Fruit fly (Drosophila melanogaster): ENCODE results near the gene CG16704.

DNA sequence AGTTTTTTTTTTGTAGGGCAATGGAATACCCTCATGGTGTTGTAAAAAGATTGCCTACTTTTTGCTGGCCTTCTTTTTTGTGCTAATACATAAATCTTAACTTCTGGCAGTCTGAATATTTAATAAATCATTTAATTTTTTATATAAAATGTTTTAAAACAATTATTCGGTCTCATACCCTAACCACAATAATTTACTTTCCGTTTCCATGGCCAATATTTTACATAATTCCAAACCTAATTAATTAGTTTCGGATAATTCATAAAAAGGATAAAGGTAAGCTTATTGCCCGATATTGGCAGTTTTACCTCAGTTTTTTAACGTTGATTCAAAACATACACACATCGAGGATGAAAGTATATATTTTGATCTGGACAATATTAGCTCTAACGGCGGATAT lies 7.5 kb upstream of the CG16704 start, which contains the start of gene CG42465:
- no peak for TF ChIP-seq CG8924 (tag; optimal IDR thresholded peaks at IDR 0.05)
- TF ChIP-seq CG4730 (GFP tag; IDR thresholded peaks at IDR 0.05), result no peak
- TF ChIP-seq CG2875 (GFP tag; optimal IDR thresholded peaks at IDR 0.05), result no peak
- no peak for TF ChIP-seq bsh (GFP tag; optimal IDR thresholded peaks at IDR 0.05)
- TF ChIP-seq TFAM (GFP tag; optimal IDR thresholded peaks at IDR 0.05), result no peak
- no peak for TF ChIP-seq Ets97D (GFP tag; optimal IDR thresholded peaks at IDR 0.05)
- TF ChIP-seq CG34376 (GFP tag; optimal IDR thresholded peaks at IDR 0.05), result no peak

Data from whole organism, embryonic.